Worm (Caenorhabditis elegans): Measurements from ENCODE around the gene Y102A5C.40.
A peak's percentile ranks its signal among the peaks of the same experiment; 100 is the strongest.

DNA sequence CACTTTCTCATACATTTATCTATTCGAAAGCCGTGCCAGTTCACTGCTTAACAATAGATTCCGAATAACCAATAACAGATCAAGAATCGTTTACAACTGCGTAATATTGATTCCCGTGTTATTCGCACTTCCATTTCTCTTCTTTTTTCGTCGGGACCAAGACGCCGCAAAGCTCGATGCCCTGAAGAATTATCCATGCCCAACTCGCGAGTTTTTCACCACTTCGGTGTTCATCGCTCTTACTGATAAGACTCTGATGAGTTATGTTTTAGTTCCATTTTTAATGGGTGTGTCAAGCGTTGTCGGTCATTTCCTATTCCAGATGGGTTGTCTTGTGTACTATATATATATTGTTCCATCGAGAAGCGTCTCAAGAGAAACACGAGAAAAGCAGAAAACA is 13.6 kb downstream of the Y102A5C.40 start:
- TF ChIP-seq R02D3.7 (tag; optimal IDR thresholded peaks at IDR 0.05) = no peak
- TF ChIP-seq pha-4 (GFP tag; IDR thresholded peaks at IDR 0.05) = no peak
- no peak for TF ChIP-seq pha-4 (tag; optimal IDR thresholded peaks at IDR 0.05)
- TF ChIP-seq attf-4 (tag; optimal IDR thresholded peaks at IDR 0.05) = no peak
- no peak for TF ChIP-seq php-3 (GFP tag; IDR thresholded peaks at IDR 0.05)
- TF ChIP-seq unc-62 (GFP tag; optimal IDR thresholded peaks at IDR 0.05 in 1 of 2) = peak in 1 of 2 experiments; percentile 91
- TF ChIP-seq unc-62 (tag; optimal IDR thresholded peaks at IDR 0.05) = no peak
- no peak for TF ChIP-seq daf-8 (GFP tag; IDR thresholded peaks at IDR 0.05)
- TF ChIP-seq zag-1 (tag; optimal IDR thresholded peaks at IDR 0.05) = no peak
- no peak for TF ChIP-seq jun-1 (tag; optimal IDR thresholded peaks at IDR 0.05)
- no peak for TF ChIP-seq mep-1 (tag; optimal IDR thresholded peaks at IDR 0.05)
